Worm (Caenorhabditis elegans) whole organism, L2 larva: ENCODE results near the gene F25E5.9.

ENCODE experiments used
- Y55F3AM.14 ChIP-seq: fragments of 200-800 bp; sonication (Bioruptor generic); optimal IDR thresholded peaks from 2 replicates; lab custom pipeline; 2018; ENCODE audit warnings: mild to moderate bottlenecking, missing genetic modification characterization, missing compliant biosample characterization
- ama-1 ChIP-seq: fragments of 150-350 bp; optimal IDR thresholded peaks from 2 replicates; lab custom pipeline; 2018; ENCODE audit warnings: inconsistent platforms
- blmp-1 ChIP-seq: sonication (generic microtip); optimal IDR thresholded peaks from 2 replicates; lab custom pipeline; 2017; ENCODE audit warnings: missing genetic modification characterization, mild to moderate bottlenecking, missing compliant biosample characterization, antibody characterized with exemption, moderate library complexity; ENCODE audit not compliant: insufficient read depth
- ceh-16 ChIP-seq: fragments of 150-350 bp; optimal IDR thresholded peaks from 2 replicates; lab custom pipeline; 2014; ENCODE audit warnings: missing biosample characterization, missing genetic modification characterization
- egl-27 ChIP-seq: sonication (generic microtip); optimal IDR thresholded peaks from 3 replicates; lab custom pipeline; 2017; ENCODE audit warnings: missing biosample characterization, missing genetic modification reagents, missing genetic modification characterization
- elt-3 ChIP-seq: sonication (generic microtip); optimal IDR thresholded peaks from 2 replicates; lab custom pipeline; 2017; ENCODE audit warnings: missing biosample characterization, missing genetic modification characterization
- lin-39 ChIP-seq: fragments of 150-350 bp; optimal IDR thresholded peaks from 2 replicates; lab custom pipeline; 2014; ENCODE audit warnings: missing biosample characterization, missing genetic modification reagents, missing genetic modification characterization
- nhr-10 ChIP-seq: sonication (generic microtip); optimal IDR thresholded peaks from 2 replicates; lab custom pipeline; 2017; ENCODE audit warnings: missing biosample characterization, missing genetic modification characterization
- nhr-11 ChIP-seq: fragments of 150-350 bp; optimal IDR thresholded peaks from 2 replicates; lab custom pipeline; 2014; ENCODE audit warnings: missing biosample characterization, missing genetic modification characterization
- nhr-12 ChIP-seq: fragments of 150-350 bp; optimal IDR thresholded peaks from 2 replicates; lab custom pipeline; 2014; ENCODE audit warnings: missing biosample characterization, missing genetic modification characterization
- nhr-21 ChIP-seq: fragments of 150-350 bp; optimal IDR thresholded peaks from 2 replicates; lab custom pipeline; 2014; ENCODE audit warnings: missing biosample characterization, missing genetic modification characterization
- nhr-237 ChIP-seq: fragments of 150-350 bp; optimal IDR thresholded peaks from 2 replicates; lab custom pipeline; 2014; ENCODE audit warnings: missing biosample characterization, missing genetic modification characterization
- unc-62 ChIP-seq: fragments of 150-350 bp; optimal IDR thresholded peaks from 2 replicates; lab custom pipeline; 2014; ENCODE audit warnings: missing biosample characterization, missing genetic modification reagents, missing genetic modification characterization

DNA sequence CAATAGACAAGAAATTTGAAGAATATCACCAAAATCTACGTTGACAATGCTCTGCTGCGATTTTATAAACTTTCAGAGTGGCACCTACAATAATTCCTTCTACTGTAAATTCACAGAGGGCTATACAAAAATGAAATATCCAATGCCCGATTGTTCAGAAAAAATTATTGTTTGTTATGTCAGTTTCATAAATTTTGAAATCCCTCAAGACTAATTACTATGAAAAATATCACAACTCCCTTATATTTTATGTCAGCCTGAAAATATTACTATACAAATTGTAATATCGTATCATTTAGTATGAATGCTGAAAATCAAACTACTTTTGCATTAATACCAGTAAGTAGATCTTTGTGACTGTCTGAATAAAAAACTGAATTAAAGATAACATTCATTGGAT lies 37.1 kb downstream of the F25E5.9 start, which contains the start of gene srx-60:
- TF ChIP-seq nhr-237 = no peak
- no peak for TF ChIP-seq elt-3 (tag; lab: Kevin White, UChicago)
- no peak for TF ChIP-seq nhr-12 (tag; lab: Kevin White, UChicago)
- TF ChIP-seq nhr-21 (tag; lab: Kevin White, UChicago) = no peak
- no peak for TF ChIP-seq egl-27 (tag; lab: Kevin White, UChicago)
- no peak for TF ChIP-seq unc-62 (GFP tag; lab: Kevin White, UChicago)
- TF ChIP-seq ama-1 (lab: Kevin White, UChicago) = no peak
- no peak for TF ChIP-seq nhr-10 (tag; lab: Kevin White, UChicago)
- no peak for TF ChIP-seq Y55F3AM.14 (GFP tag; lab: Kevin White, UChicago)
- TF ChIP-seq nhr-11 = no peak
- TF ChIP-seq lin-39 (tag; lab: Kevin White, UChicago) = no peak
- no peak for TF ChIP-seq blmp-1
- no peak for TF ChIP-seq ceh-16 (tag; lab: Kevin White, UChicago)
